Worm (Caenorhabditis elegans): ENCODE measurements around the gene exc-9.

ce11 chrIV:7909455-7910141, 31.2 kb downstream of the exc-9 start:
- TF ChIP-seq pes-1 (GFP tag; IDR thresholded peaks at IDR 0.05) = no peak
- no peak for TF ChIP-seq tra-4 (tag; optimal IDR thresholded peaks at IDR 0.05)
- TF ChIP-seq hmg-4 (GFP tag; optimal IDR thresholded peaks at IDR 0.05) = peak; percentile 31
- no peak for TF ChIP-seq ama-1 (optimal IDR thresholded peaks at IDR 0.05)
- no peak for TF ChIP-seq ceh-36 (tag; optimal IDR thresholded peaks at IDR 0.05)

All from whole organism, early embryonic.